Worm (Caenorhabditis elegans) whole organism, L1 larva: ENCODE results near the gene Y39A1A.22.

ENCODE experiments used
- F16B12.6 ChIP-seq: fragments of 150-350 bp; optimal IDR thresholded peaks from 2 replicates; lab custom pipeline; 2014; ENCODE audit warnings: missing biosample characterization, missing genetic modification characterization
- alr-1 ChIP-seq: fragments of 200-800 bp; sonication (Bioruptor generic); optimal IDR thresholded peaks from 2 replicates; lab custom pipeline; 2018; ENCODE audit warnings: borderline replicate concordance, mild to moderate bottlenecking, missing genetic modification characterization, missing compliant biosample characterization
- ama-1 ChIP-seq: fragments of 150-350 bp; optimal IDR thresholded peaks from 2 replicates; lab custom pipeline; 2014
- ceh-8 ChIP-seq: fragments of 200-800 bp; sonication (Bioruptor generic); optimal IDR thresholded peaks from 2 replicates; lab custom pipeline; 2018; ENCODE audit warnings: mild to moderate bottlenecking, missing genetic modification characterization, moderate library complexity, missing compliant biosample characterization
- ceh-82 ChIP-seq, 3 experiments: fragments of 150-350 bp in 1 of 3; sonication (generic microtip) in 2 of 3; optimal IDR thresholded peaks; 2 replicates each; lab custom pipeline; 2014 to 2017; ENCODE audit warnings: missing biosample characterization in 3 of 3, missing genetic modification characterization in 3 of 3
- ceh-88 ChIP-seq: fragments of 200-800 bp; sonication (Bioruptor generic); IDR thresholded peaks from 2 replicates; pipeline ENCODE4 v1.3.6; 2022; ENCODE audit warnings: missing genetic modification characterization, missing compliant biosample characterization
- dpl-1 ChIP-seq, 3 experiments: fragments of 150-350 bp in 2 of 3; sonication (generic microtip) in 1 of 3; optimal IDR thresholded peaks; 2 replicates each; lab custom pipeline; 2014 to 2017; ENCODE audit warnings: missing biosample characterization in 3 of 3, missing genetic modification characterization in 3 of 3, missing genetic modification reagents in 3 of 3
- dsc-1 ChIP-seq: sonication (generic microtip); optimal IDR thresholded peaks from 2 replicates; lab custom pipeline; 2016; ENCODE audit warnings: mild to moderate bottlenecking, missing genetic modification characterization, missing compliant biosample characterization
- efl-1 ChIP-seq, 4 experiments: fragments of 150-350 bp; optimal IDR thresholded peaks in 3 of 4; peaks in 1 of 4; 1 replicate in 1 of 4; 2 replicates in 3 of 4; lab custom pipeline; 2014; ENCODE audit warnings: missing biosample characterization in 2 of 4, missing genetic modification characterization in 2 of 4, missing genetic modification reagents in 2 of 4
- efl-3 ChIP-seq: fragments of 200-800 bp; sonication (Bioruptor generic); optimal IDR thresholded peaks from 2 replicates; lab custom pipeline; 2018; ENCODE audit warnings: mild to moderate bottlenecking, missing genetic modification characterization, missing compliant biosample characterization
- egl-13 ChIP-seq: sonication (generic microtip); optimal IDR thresholded peaks from 2 replicates; lab custom pipeline; 2016; ENCODE audit warnings: missing genotype, missing genetic modification reagents, missing genetic modification characterization, missing compliant biosample characterization
- ets-5 ChIP-seq: fragments of 200-800 bp; sonication (Bioruptor generic); IDR thresholded peaks from 2 replicates; pipeline ENCODE4 v1.3.6; 2022; ENCODE audit warnings: missing genetic modification characterization, missing compliant biosample characterization
- fkh-8 ChIP-seq: sonication (generic microtip); optimal IDR thresholded peaks from 2 replicates; lab custom pipeline; 2016; ENCODE audit warnings: mild to moderate bottlenecking, missing genetic modification characterization, missing compliant biosample characterization
- fos-1 ChIP-seq: fragments of 150-350 bp; optimal IDR thresholded peaks from 2 replicates; lab custom pipeline; 2014; ENCODE audit warnings: missing biosample characterization, missing genetic modification characterization
- grh-1 ChIP-seq: fragments of 200-800 bp; sonication (Bioruptor generic); IDR thresholded peaks from 2 replicates; pipeline ENCODE4 v1.3.6; 2022; ENCODE audit warnings: missing genetic modification reagents, missing genetic modification characterization, missing compliant biosample characterization
- hlh-4 ChIP-seq: sonication (generic microtip); optimal IDR thresholded peaks from 2 replicates; lab custom pipeline; 2016; ENCODE audit warnings: mild to moderate bottlenecking, missing genetic modification characterization, missing compliant biosample characterization
- irx-1 ChIP-seq: sonication (generic microtip); optimal IDR thresholded peaks from 2 replicates; lab custom pipeline; 2016; ENCODE audit warnings: missing genetic modification characterization, missing compliant biosample characterization
- jun-1 ChIP-seq: fragments of 150-350 bp; optimal IDR thresholded peaks from 2 replicates; lab custom pipeline; 2014; ENCODE audit warnings: missing biosample characterization, missing genetic modification reagents, missing genetic modification characterization
- lin-13 ChIP-seq: fragments of 150-350 bp; optimal IDR thresholded peaks from 2 replicates; lab custom pipeline; 2014; ENCODE audit warnings: missing biosample characterization, missing genetic modification reagents, missing genetic modification characterization
- lin-14 ChIP-seq: fragments of 200-800 bp; sonication (Bioruptor generic); optimal IDR thresholded peaks from 2 replicates; lab custom pipeline; 2018; ENCODE audit warnings: mild to moderate bottlenecking, missing genetic modification characterization, moderate library complexity, missing compliant biosample characterization
- lin-15B ChIP-seq: fragments of 150-350 bp; sonication (generic microtip); optimal IDR thresholded peaks from 3 replicates; lab custom pipeline; 2014; ENCODE audit warnings: missing biosample characterization, missing genetic modification characterization
- lin-35 ChIP-seq, 2 experiments: fragments of 150-350 bp; optimal IDR thresholded peaks; 2 replicates each; lab custom pipeline; 2014; ENCODE audit warnings: missing biosample characterization in 2 of 2, missing genetic modification characterization in 2 of 2, missing genetic modification reagents in 2 of 2
- lsy-2 ChIP-seq, 2 experiments: fragments of 150-350 bp; optimal IDR thresholded peaks; 2 replicates each; lab custom pipeline; 2014; ENCODE audit warnings: missing biosample characterization in 2 of 2, missing genetic modification characterization in 2 of 2
- mdl-1 ChIP-seq, 2 experiments: fragments of 150-350 bp; optimal IDR thresholded peaks; 2 replicates each; lab custom pipeline; 2014 to 2017; ENCODE audit warnings: missing biosample characterization in 2 of 2, missing genetic modification characterization in 2 of 2, inconsistent platforms in 1 of 2
- mep-1 ChIP-seq: fragments of 150-350 bp; optimal IDR thresholded peaks from 2 replicates; lab custom pipeline; 2014; ENCODE audit warnings: missing biosample characterization, missing genetic modification characterization
- nhr-20 ChIP-seq: sonication (generic microtip); optimal IDR thresholded peaks from 2 replicates; lab custom pipeline; 2016; ENCODE audit warnings: mild to moderate bottlenecking, missing genetic modification characterization, missing compliant biosample characterization
- nhr-47 ChIP-seq: sonication (generic microtip); optimal IDR thresholded peaks from 2 replicates; lab custom pipeline; 2016; ENCODE audit warnings: mild to moderate bottlenecking, missing genetic modification characterization, moderate library complexity, missing compliant biosample characterization
- nhr-71 ChIP-seq: sonication (generic microtip); optimal IDR thresholded peaks from 2 replicates; lab custom pipeline; 2016; ENCODE audit warnings: mild to moderate bottlenecking, missing genetic modification characterization, moderate library complexity, missing compliant biosample characterization
- nhr-85 ChIP-seq: sonication (generic microtip); peaks from one replicate; lab custom pipeline; 2016; ENCODE audit warnings: missing genetic modification characterization, inconsistent platforms, missing compliant biosample characterization
- nhr-90 ChIP-seq: sonication (generic microtip); optimal IDR thresholded peaks from 2 replicates; lab custom pipeline; 2016; ENCODE audit warnings: mild to moderate bottlenecking, missing genetic modification characterization, missing compliant biosample characterization; ENCODE audit not compliant: poor library complexity
- pax-3 ChIP-seq: fragments of 200-800 bp; sonication (Bioruptor generic); optimal IDR thresholded peaks from 2 replicates; lab custom pipeline; 2018; ENCODE audit warnings: mild to moderate bottlenecking, missing genetic modification characterization, moderate library complexity, missing compliant biosample characterization
- rnt-1 ChIP-seq: sonication (generic microtip); optimal IDR thresholded peaks from 2 replicates; lab custom pipeline; 2016; ENCODE audit warnings: mild to moderate bottlenecking, missing genetic modification characterization, moderate library complexity, missing compliant biosample characterization
- skn-1 ChIP-seq: fragments of 150-350 bp; optimal IDR thresholded peaks from 2 replicates; lab custom pipeline; 2014; ENCODE audit warnings: missing biosample characterization, missing genetic modification characterization
- snpc-4 ChIP-seq: fragments of 150-350 bp; optimal IDR thresholded peaks from 2 replicates; lab custom pipeline; 2014; ENCODE audit warnings: missing biosample characterization, missing genetic modification characterization
- snu-23 ChIP-seq: sonication (generic microtip); optimal IDR thresholded peaks from 2 replicates; lab custom pipeline; 2016; ENCODE audit warnings: missing genetic modification characterization, missing compliant biosample characterization
- swsn-7 ChIP-seq: sonication (generic microtip); optimal IDR thresholded peaks from 2 replicates; lab custom pipeline; 2016; ENCODE audit warnings: missing genetic modification characterization, missing compliant biosample characterization
- tbx-2 ChIP-seq: sonication (generic microtip); optimal IDR thresholded peaks from 2 replicates; lab custom pipeline; 2016; ENCODE audit warnings: missing genetic modification characterization, missing compliant biosample characterization
- tlp-1 ChIP-seq: fragments of 150-350 bp; optimal IDR thresholded peaks from 2 replicates; lab custom pipeline; 2014; ENCODE audit warnings: missing biosample characterization, missing genetic modification characterization
- unc-130 ChIP-seq: fragments of 150-350 bp; optimal IDR thresholded peaks from 2 replicates; lab custom pipeline; 2017; ENCODE audit warnings: missing biosample characterization, missing genetic modification characterization, inconsistent platforms
- unc-30 ChIP-seq: sonication (generic microtip); optimal IDR thresholded peaks from 2 replicates; lab custom pipeline; 2017; ENCODE audit warnings: missing biosample characterization, missing genetic modification characterization
- unc-86 ChIP-seq: sonication (generic microtip); optimal IDR thresholded peaks from 2 replicates; lab custom pipeline; 2016; ENCODE audit warnings: missing genetic modification characterization, missing compliant biosample characterization
- vab-15 ChIP-seq: sonication (generic microtip); optimal IDR thresholded peaks from 2 replicates; lab custom pipeline; 2017; ENCODE audit warnings: missing genotype, mild to moderate bottlenecking, missing genetic modification characterization, missing compliant biosample characterization
- xbp-1 ChIP-seq: sonication (generic microtip); optimal IDR thresholded peaks from 2 replicates; lab custom pipeline; 2016; ENCODE audit warnings: missing genetic modification characterization, missing compliant biosample characterization
- zip-4 ChIP-seq: fragments of 200-800 bp; sonication (Bioruptor generic); optimal IDR thresholded peaks from 2 replicates; lab custom pipeline; 2018; ENCODE audit warnings: mild to moderate bottlenecking, missing genetic modification characterization, moderate library complexity, missing compliant biosample characterization
- ztf-11 ChIP-seq, 2 experiments: sonication (generic microtip); optimal IDR thresholded peaks; 2 replicates each; lab custom pipeline; 2016 to 2017; ENCODE audit warnings: missing genetic modification characterization in 2 of 2, missing biosample characterization in 1 of 2, missing compliant biosample characterization in 1 of 2

The Y39A1A.22 gene

ce11 chrIII:10742382-10742860 lies 35.6 kb upstream of the Y39A1A.22 start, which contains the start of the genes tbb-1 and rib-2 (continued):
- TF ChIP-seq rnt-1 (tag; lab: Kevin White, UChicago): peak; percentile 54
- TF ChIP-seq jun-1 (tag; lab: Kevin White, UChicago): peak; percentile 72
- peak; percentile 30 to 78 (median 45) for TF ChIP-seq ceh-82 (tag; optimal IDR thresholded peaks at IDR 0.05; lab: Kevin White, UChicago)
- TF ChIP-seq efl-1 (optimal IDR thresholded peaks at IDR 0.05; lab: Kevin White, UChicago): peak; percentile 81 to 86
- peak; percentile 84 to 98 for TF ChIP-seq efl-1 (GFP tag; optimal IDR thresholded peaks at IDR 0.05 in 1 of 2; lab: Kevin White, UChicago)
- no peak for TF ChIP-seq hlh-4
- TF ChIP-seq ets-5: no peak

ce11 chrIII:10740518-10740917 lies 33.7 kb upstream of the Y39A1A.22 start, which contains the start of gene K01G5.8:
TSS of gene K01G5.8 (minus strand) at chrIII:10740772.
- TF ChIP-seq efl-3 (GFP tag; lab: Kevin White, UChicago) (no peak), snu-23 (GFP tag; lab: Kevin White, UChicago) (no peak), efl-1 (optimal IDR thresholded peaks at IDR 0.05; lab: Kevin White, UChicago) (no peak), efl-1 (GFP tag; optimal IDR thresholded peaks at IDR 0.05 in 1 of 2; lab: Kevin White, UChicago) (peak in 1 of 2 experiments; percentile 72)

- no peak for TF ChIP-seq ceh-8 (GFP tag; lab: Kevin White, UChicago)
- TF ChIP-seq unc-86 (tag; lab: Kevin White, UChicago): peak; percentile 52
- TF ChIP-seq snpc-4 (tag; lab: Kevin White, UChicago): no peak
- peak in 2 of 3 experiments; percentile 35 to 66 for TF ChIP-seq dpl-1 (GFP tag; optimal IDR thresholded peaks at IDR 0.05; lab: Kevin White, UChicago)
- TF ChIP-seq alr-1: no peak
- TF ChIP-seq nhr-20 (tag; lab: Kevin White, UChicago): peak; percentile 47
- peak; percentile 71 for TF ChIP-seq snu-23 (GFP tag; lab: Kevin White, UChicago)
- peak; percentile 88 for TF ChIP-seq F16B12.6 (tag; lab: Kevin White, UChicago)
- TF ChIP-seq nhr-71 (tag; lab: Kevin White, UChicago): peak; percentile 65
- TF ChIP-seq ama-1 (lab: Kevin White, UChicago): peak; percentile 39
- TF ChIP-seq dsc-1 (tag; lab: Kevin White, UChicago): peak; percentile 48
- no peak for TF ChIP-seq zip-4 (GFP tag; lab: Kevin White, UChicago)
- TF ChIP-seq ceh-82 (tag; optimal IDR thresholded peaks at IDR 0.05; lab: Kevin White, UChicago): peak in 2 of 3 experiments; percentile 21 to 60
- peak; percentile 70 for TF ChIP-seq nhr-85
- no peak for TF ChIP-seq ceh-88 (GFP tag; lab: Robert Waterston, UW)
- TF ChIP-seq jun-1 (tag; lab: Kevin White, UChicago): peak; percentile 4
- TF ChIP-seq tbx-2 (tag; lab: Kevin White, UChicago): peak; percentile 57
- no peak for TF ChIP-seq unc-30 (tag; lab: Kevin White, UChicago)
- peak; percentile 71 for TF ChIP-seq nhr-47
- TF ChIP-seq mep-1: peak; percentile 53
- no peak for TF ChIP-seq ztf-11 (tag; optimal IDR thresholded peaks at IDR 0.05; lab: Kevin White, UChicago)
- peak; percentile 6 for TF ChIP-seq irx-1 (tag; lab: Kevin White, UChicago)
- TF ChIP-seq unc-130 (tag; lab: Kevin White, UChicago): no peak
- TF ChIP-seq fkh-8 (tag; lab: Kevin White, UChicago): peak; percentile 71
- TF ChIP-seq lin-15B: no peak
- TF ChIP-seq mdl-1 (tag; optimal IDR thresholded peaks at IDR 0.05; lab: Kevin White, UChicago): peak in 1 of 2 experiments; percentile 24
- TF ChIP-seq grh-1 (GFP tag; lab: Robert Waterston, UW): no peak
- TF ChIP-seq tlp-1: no peak
- TF ChIP-seq vab-15: no peak
- peak; percentile 8 for TF ChIP-seq skn-1
- peak; percentile 21 to 70 for TF ChIP-seq lsy-2 (tag; optimal IDR thresholded peaks at IDR 0.05; lab: Kevin White, UChicago)
- peak; percentile 70 for TF ChIP-seq xbp-1 (tag; lab: Kevin White, UChicago)
- TF ChIP-seq egl-13: peak; percentile 33
- peak; percentile 66 for TF ChIP-seq lin-14
- peak; percentile 55 for TF ChIP-seq rnt-1 (tag; lab: Kevin White, UChicago)
- TF ChIP-seq pax-3 (tag; lab: Kevin White, UChicago): peak; percentile 5
- peak; percentile 49 for TF ChIP-seq fos-1
- TF ChIP-seq efl-1 (optimal IDR thresholded peaks at IDR 0.05; lab: Kevin White, UChicago): peak; percentile 67 to 72
- peak in 1 of 2 experiments; percentile 58 for TF ChIP-seq efl-1 (GFP tag; optimal IDR thresholded peaks at IDR 0.05 in 1 of 2; lab: Kevin White, UChicago)
- TF ChIP-seq nhr-90: peak; percentile 17
- TF ChIP-seq swsn-7 (tag; lab: Kevin White, UChicago): peak; percentile 53
- peak; percentile 64 to 68 for TF ChIP-seq lin-35 (GFP tag; optimal IDR thresholded peaks at IDR 0.05; lab: Kevin White, UChicago)
- no peak for TF ChIP-seq lin-13
Measured at ce11 chrIII:10739902-10740301, 33.1 kb upstream of the Y39A1A.22 start.
